Worm (Caenorhabditis elegans) whole organism, late embryonic: Measurements from ENCODE around the gene npax-1.

Source experiments
- C38D4.7 ChIP-seq: fragments of 200-800 bp; sonication (Bioruptor generic); optimal IDR thresholded peaks from 2 replicates; lab custom pipeline; 2018; ENCODE audit warnings: mild to moderate bottlenecking, missing genetic modification characterization, moderate library complexity, missing compliant biosample characterization
- F13H6.1 ChIP-seq: sonication (generic microtip); optimal IDR thresholded peaks from 2 replicates; lab custom pipeline; 2016; ENCODE audit warnings: missing genetic modification characterization, missing compliant biosample characterization
- K02D7.2 ChIP-seq: sonication (generic microtip); optimal IDR thresholded peaks from 2 replicates; lab custom pipeline; 2017; ENCODE audit warnings: mild to moderate bottlenecking, missing genetic modification characterization, missing compliant biosample characterization
- T23F11.4 ChIP-seq: fragments of 200-800 bp; sonication (Bioruptor generic); optimal IDR thresholded peaks from 2 replicates; lab custom pipeline; 2018; ENCODE audit warnings: mild to moderate bottlenecking, missing genetic modification characterization, missing compliant biosample characterization
- Y22D7AL.16 ChIP-seq: sonication (generic microtip); optimal IDR thresholded peaks from 2 replicates; lab custom pipeline; 2016; ENCODE audit warnings: missing genetic modification characterization, missing compliant biosample characterization
- ahr-1 ChIP-seq: sonication (generic microtip); optimal IDR thresholded peaks from 2 replicates; lab custom pipeline; 2016; ENCODE audit warnings: missing genetic modification characterization, missing compliant biosample characterization
- ama-1 ChIP-seq: fragments of 150-350 bp; optimal IDR thresholded peaks from 2 replicates; lab custom pipeline; 2014
- ceh-14 ChIP-seq: sonication (generic microtip); optimal IDR thresholded peaks from 2 replicates; lab custom pipeline; 2016; ENCODE audit warnings: missing genotype, missing genetic modification characterization, missing compliant biosample characterization
- ceh-19 ChIP-seq: fragments of 200-800 bp; sonication (Bioruptor generic); optimal IDR thresholded peaks from 2 replicates; lab custom pipeline; 2018; ENCODE audit warnings: mild to moderate bottlenecking, missing genetic modification characterization, missing compliant biosample characterization
- ceh-2 ChIP-seq: sonication (generic microtip); optimal IDR thresholded peaks from 2 replicates; lab custom pipeline; 2016; ENCODE audit warnings: missing genotype, missing genetic modification characterization, missing compliant biosample characterization
- ceh-22 ChIP-seq: sonication (generic microtip); optimal IDR thresholded peaks from 2 replicates; lab custom pipeline; 2017; ENCODE audit warnings: missing biosample characterization, missing genetic modification characterization
- ceh-24 ChIP-seq: sonication (generic microtip); optimal IDR thresholded peaks from 2 replicates; lab custom pipeline; 2016; ENCODE audit warnings: mild to moderate bottlenecking, missing genetic modification characterization, missing compliant biosample characterization
- ceh-30 ChIP-seq: fragments of 150-350 bp; optimal IDR thresholded peaks from 2 replicates; lab custom pipeline; 2014; ENCODE audit warnings: missing biosample characterization, missing genetic modification characterization
- ceh-31 ChIP-seq: sonication (generic microtip); optimal IDR thresholded peaks from 2 replicates; lab custom pipeline; 2016; ENCODE audit warnings: missing genetic modification characterization, missing compliant biosample characterization
- ceh-34 ChIP-seq: sonication (generic microtip); optimal IDR thresholded peaks from 2 replicates; lab custom pipeline; 2016; ENCODE audit warnings: mild to moderate bottlenecking, missing genetic modification characterization, missing compliant biosample characterization
- ceh-45 ChIP-seq: fragments of 200-800 bp; sonication (Bioruptor generic); IDR thresholded peaks from 2 replicates; pipeline ENCODE4 v1.3.6; 2022; ENCODE audit warnings: missing genetic modification reagents, missing genetic modification characterization, missing compliant biosample characterization
- ceh-48 ChIP-seq: sonication (generic microtip); optimal IDR thresholded peaks from 2 replicates; lab custom pipeline; 2016; ENCODE audit warnings: missing genetic modification characterization, inconsistent platforms, missing compliant biosample characterization
- ceh-9 ChIP-seq: sonication (generic microtip); optimal IDR thresholded peaks from 2 replicates; lab custom pipeline; 2016; ENCODE audit warnings: mild to moderate bottlenecking, missing genetic modification characterization, inconsistent platforms, missing compliant biosample characterization
- che-1 ChIP-seq: sonication (generic microtip); optimal IDR thresholded peaks from 2 replicates; lab custom pipeline; 2016; ENCODE audit warnings: mild to moderate bottlenecking, missing genetic modification characterization, missing compliant biosample characterization
- dmd-4 ChIP-seq: sonication (generic microtip); optimal IDR thresholded peaks from 2 replicates; lab custom pipeline; 2016; ENCODE audit warnings: borderline replicate concordance, missing genetic modification characterization, missing compliant biosample characterization
- elt-2 ChIP-seq: sonication (generic microtip); optimal IDR thresholded peaks from 2 replicates; lab custom pipeline; 2016; ENCODE audit warnings: missing genetic modification reagents, missing genetic modification characterization, missing compliant biosample characterization
- ets-4 ChIP-seq: sonication (generic microtip); optimal IDR thresholded peaks from 2 replicates; lab custom pipeline; 2016; ENCODE audit warnings: missing genetic modification characterization, missing compliant biosample characterization
- eyg-1 ChIP-seq: sonication (generic microtip); optimal IDR thresholded peaks from 2 replicates; lab custom pipeline; 2016; ENCODE audit warnings: missing genotype, missing genetic modification characterization, missing compliant biosample characterization
- fax-1 ChIP-seq: sonication (generic microtip); optimal IDR thresholded peaks from 2 replicates; lab custom pipeline; 2016; ENCODE audit warnings: missing genotype, missing genetic modification characterization, missing compliant biosample characterization
- fkh-10 ChIP-seq: fragments of 150-350 bp; optimal IDR thresholded peaks from 2 replicates; lab custom pipeline; 2014; ENCODE audit warnings: missing biosample characterization, missing genetic modification reagents, missing genetic modification characterization
- hlh-30 ChIP-seq: sonication (generic microtip); optimal IDR thresholded peaks from 2 replicates; lab custom pipeline; 2017; ENCODE audit warnings: antibody characterized with exemption, missing genetic modification characterization, missing compliant biosample characterization; ENCODE audit not compliant: insufficient read depth
- hlh-6 ChIP-seq: sonication (generic microtip); optimal IDR thresholded peaks from 2 replicates; lab custom pipeline; 2016; ENCODE audit warnings: missing genotype, missing genetic modification characterization, missing compliant biosample characterization
- mec-3 ChIP-seq: sonication (generic microtip); optimal IDR thresholded peaks from 2 replicates; lab custom pipeline; 2016; ENCODE audit warnings: borderline replicate concordance, missing genetic modification characterization, missing compliant biosample characterization
- nfya-1 ChIP-seq: sonication (generic microtip); optimal IDR thresholded peaks from 2 replicates; lab custom pipeline; 2017; ENCODE audit warnings: missing genetic modification characterization, mild to moderate bottlenecking, missing compliant biosample characterization, antibody characterized with exemption, moderate library complexity
- nhr-11 ChIP-seq: fragments of 150-350 bp; optimal IDR thresholded peaks from 2 replicates; lab custom pipeline; 2014; ENCODE audit warnings: missing biosample characterization, missing genetic modification characterization
- pag-3 ChIP-seq: sonication (generic microtip); optimal IDR thresholded peaks from 2 replicates; lab custom pipeline; 2016; ENCODE audit warnings: missing compliant biosample characterization, missing genetic modification characterization, borderline replicate concordance
- pax-1 ChIP-seq: fragments of 150-350 bp; optimal IDR thresholded peaks from 2 replicates; lab custom pipeline; 2014; ENCODE audit warnings: missing biosample characterization, missing genetic modification characterization
- pqm-1 ChIP-seq: sonication (generic microtip); optimal IDR thresholded peaks from 2 replicates; lab custom pipeline; 2016; ENCODE audit warnings: missing genetic modification characterization, missing compliant biosample characterization
- syd-9 ChIP-seq: sonication (generic microtip); optimal IDR thresholded peaks from 2 replicates; lab custom pipeline; 2016; ENCODE audit warnings: mild to moderate bottlenecking, missing genetic modification characterization, moderate library complexity, missing compliant biosample characterization
- tbx-2 ChIP-seq: sonication (generic microtip); optimal IDR thresholded peaks from 2 replicates; lab custom pipeline; 2016; ENCODE audit warnings: missing genetic modification characterization, missing compliant biosample characterization
- tbx-7 ChIP-seq: sonication (generic microtip); optimal IDR thresholded peaks from 2 replicates; lab custom pipeline; 2016; ENCODE audit warnings: missing genotype, missing genetic modification characterization, missing compliant biosample characterization
- ttx-3 ChIP-seq: sonication (generic microtip); optimal IDR thresholded peaks from 2 replicates; lab custom pipeline; 2016; ENCODE audit warnings: missing genetic modification reagents, missing genetic modification characterization, missing compliant biosample characterization
- unc-3 ChIP-seq, 2 experiments: fragments of 200-800 bp in 1 of 2; sonication (Bioruptor generic) in 1 of 2; sonication (generic microtip) in 1 of 2; conservative IDR thresholded peaks in 1 of 2; optimal IDR thresholded peaks in 1 of 2; 2 replicates each; pipeline versions ENCODE4 v1.3.6 to Lab custom; 2016 to 2022; ENCODE audit warnings: missing compliant biosample characterization in 2 of 2, missing genetic modification characterization in 2 of 2, missing genetic modification reagents in 1 of 2
- unc-42 ChIP-seq: sonication (generic microtip); optimal IDR thresholded peaks from 2 replicates; lab custom pipeline; 2016; ENCODE audit warnings: missing genotype, missing genetic modification characterization, missing compliant biosample characterization
- unc-55 ChIP-seq: sonication (generic microtip); optimal IDR thresholded peaks from 2 replicates; lab custom pipeline; 2017; ENCODE audit warnings: missing biosample characterization, missing genetic modification reagents, missing genetic modification characterization
- zip-5 ChIP-seq: sonication (generic microtip); optimal IDR thresholded peaks from 2 replicates; lab custom pipeline; 2016; ENCODE audit warnings: missing genetic modification characterization, missing compliant biosample characterization

npax-1 gene

ce11 chrII:7301670-7302151 lies 29.4 kb downstream of the npax-1 start, which contains the start of gene cul-4:
Gene cul-4 (plus strand): TSS chrII:7302101.
- TF ChIP-seq ceh-2 (tag; lab: Kevin White, UChicago): peak; percentile 8
- no peak for TF ChIP-seq hlh-6 (tag; lab: Kevin White, UChicago)
- peak; percentile 12 for TF ChIP-seq tbx-2 (tag; lab: Kevin White, UChicago)
- no peak for TF ChIP-seq ceh-30
- TF ChIP-seq nfya-1 (tag; lab: Kevin White, UChicago): peak; percentile 40
- TF ChIP-seq K02D7.2: no peak
- no peak for TF ChIP-seq ttx-3 (tag; lab: Kevin White, UChicago)
- TF ChIP-seq ceh-31 (tag; lab: Kevin White, UChicago): peak; percentile 10
- TF ChIP-seq ceh-14 (tag; lab: Kevin White, UChicago): peak; percentile 14
- TF ChIP-seq unc-3 (GFP tag; conservative IDR thresholded peaks at IDR 0.05; lab: Robert Waterston, UW): no peak
- no peak for TF ChIP-seq unc-3 (tag; optimal IDR thresholded peaks at IDR 0.05; lab: Kevin White, UChicago)
- no peak for TF ChIP-seq ets-4 (tag; lab: Kevin White, UChicago)

DNA sequence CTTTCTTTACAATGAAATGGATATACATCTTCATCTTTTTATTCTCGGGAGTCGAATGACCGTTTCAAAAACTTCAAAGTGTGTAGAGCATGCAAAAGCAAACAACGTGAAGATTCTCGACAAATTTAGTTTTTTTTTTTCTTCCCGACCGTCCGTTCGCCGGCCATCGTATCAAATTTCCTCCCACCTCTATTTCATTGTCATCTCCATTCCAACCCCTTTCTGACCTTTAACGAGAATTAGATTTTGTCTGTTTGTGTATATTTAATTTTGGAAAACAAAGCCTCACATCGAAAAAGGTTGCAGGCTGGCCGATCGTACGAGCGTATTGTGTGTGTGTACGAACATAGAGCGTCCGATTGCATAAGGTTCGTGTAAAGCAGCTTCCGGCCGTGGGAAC lies 32.1 kb downstream of the npax-1 start, which contains the start of gene C30G12.1:
C30G12.1 (plus strand) TSS at position 301 of the 400 bp plus-strand sequence.
- peak; percentile 68 for TF ChIP-seq ceh-34 (tag; lab: Kevin White, UChicago)
- no peak for TF ChIP-seq pqm-1 (tag; lab: Kevin White, UChicago)

ce11 chrII:7298197-7298682 lies 32.9 kb downstream of the npax-1 start, which contains the start of gene puf-8:
Gene puf-8 (minus strand): TSS chrII:7298247.
- TF ChIP-seq elt-2 (tag; lab: Kevin White, UChicago): no peak
- no peak for TF ChIP-seq Y22D7AL.16 (tag; lab: Kevin White, UChicago)
- no peak for TF ChIP-seq ceh-24
- TF ChIP-seq nfya-1 (tag; lab: Kevin White, UChicago): no peak
- no peak for TF ChIP-seq unc-42 (tag; lab: Kevin White, UChicago)
- TF ChIP-seq pag-3: no peak
- no peak for TF ChIP-seq ceh-9 (tag; lab: Kevin White, UChicago)
- TF ChIP-seq nhr-11 (tag; lab: Kevin White, UChicago): no peak
- TF ChIP-seq C38D4.7 (GFP tag; lab: Kevin White, UChicago): no peak
- TF ChIP-seq syd-9 (tag; lab: Kevin White, UChicago): no peak
- TF ChIP-seq dmd-4 (tag; lab: Kevin White, UChicago): no peak
- TF ChIP-seq T23F11.4 (GFP tag; lab: Kevin White, UChicago): no peak
- TF ChIP-seq tbx-2 (tag; lab: Kevin White, UChicago): no peak
- no peak for TF ChIP-seq ceh-48 (tag; lab: Kevin White, UChicago)
- no peak for TF ChIP-seq K02D7.2
- no peak for TF ChIP-seq hlh-30 (tag; lab: Kevin White, UChicago)
- TF ChIP-seq ceh-45 (GFP tag; lab: Robert Waterston, UW): no peak
- TF ChIP-seq tbx-7 (tag; lab: Kevin White, UChicago): no peak
- TF ChIP-seq ceh-19 (GFP tag; lab: Kevin White, UChicago): no peak

ce11 chrII:7295917-7296316 lies 35.2 kb downstream of the npax-1 start, which contains the start of gene C30G12.6:
Gene C30G12.6 (minus strand): TSS chrII:7296017.
- no peak for TF ChIP-seq ceh-30
- TF ChIP-seq mec-3: no peak
- no peak for TF ChIP-seq ama-1 (lab: Kevin White, UChicago)
- no peak for TF ChIP-seq dmd-4 (tag; lab: Kevin White, UChicago)
- no peak for TF ChIP-seq T23F11.4 (GFP tag; lab: Kevin White, UChicago)
- TF ChIP-seq ceh-22 (tag; lab: Kevin White, UChicago): no peak
- TF ChIP-seq F13H6.1 (tag; lab: Kevin White, UChicago): no peak
- no peak for TF ChIP-seq fkh-10
- no peak for TF ChIP-seq ceh-24
- TF ChIP-seq pax-1 (tag; lab: Kevin White, UChicago): no peak
- no peak for TF ChIP-seq ceh-14 (tag; lab: Kevin White, UChicago)
- no peak for TF ChIP-seq unc-3 (GFP tag; conservative IDR thresholded peaks at IDR 0.05; lab: Robert Waterston, UW)
- TF ChIP-seq unc-3 (tag; optimal IDR thresholded peaks at IDR 0.05; lab: Kevin White, UChicago): no peak
- TF ChIP-seq fax-1 (tag; lab: Kevin White, UChicago): no peak
- TF ChIP-seq unc-55: no peak
- TF ChIP-seq che-1 (tag; lab: Kevin White, UChicago): no peak
- no peak for TF ChIP-seq ahr-1 (tag; lab: Kevin White, UChicago)
- TF ChIP-seq eyg-1 (tag; lab: Kevin White, UChicago): no peak
- no peak for TF ChIP-seq ceh-2 (tag; lab: Kevin White, UChicago)
- no peak for TF ChIP-seq zip-5 (tag; lab: Kevin White, UChicago)
